Fruit fly (Drosophila melanogaster) whole organism, prepupa: ENCODE results near the gene CG5618.

Source experiments
- Blimp-1 ChIP-seq: fragments of 200-800 bp; sonication (Bioruptor generic); optimal IDR thresholded peaks from 3 replicates; lab custom pipeline; 2017; ENCODE audit warnings: missing biosample characterization, missing genetic modification characterization, mild to moderate bottlenecking, moderate library complexity, missing genetic modification reagents
- CG10669 ChIP-seq: fragments of 200-800 bp; sonication (Bioruptor generic); optimal IDR thresholded peaks from 3 replicates; lab custom pipeline; 2018; ENCODE audit warnings: missing biosample characterization, mild to moderate bottlenecking, missing genetic modification characterization, moderate library complexity
- CG11294 ChIP-seq: fragments of 200-800 bp; sonication (Bioruptor generic); IDR thresholded peaks from 2 replicates; pipeline ENCODE4 v1.3.6; 2022; ENCODE audit warnings: missing biosample characterization, missing genetic modification characterization
- CG11762 ChIP-seq: fragments of 200-800 bp; sonication (Bioruptor generic); optimal IDR thresholded peaks from 3 replicates; lab custom pipeline; 2016; ENCODE audit warnings: missing biosample characterization, missing genetic modification characterization; ENCODE audit not compliant: insufficient read depth
- CG11902 ChIP-seq: fragments of 200-800 bp; sonication (Bioruptor generic); optimal IDR thresholded peaks from 3 replicates; lab custom pipeline; 2016; ENCODE audit warnings: missing biosample characterization, missing genetic modification characterization
- CG15336 ChIP-seq: fragments of 200-800 bp; sonication (Bioruptor generic); IDR thresholded peaks from 2 replicates; pipeline ENCODE4 v1.3.6; 2022; ENCODE audit warnings: missing biosample characterization, missing genetic modification characterization
- CG16779 ChIP-seq: fragments of 200-800 bp; sonication (Bioruptor generic); optimal IDR thresholded peaks from 3 replicates; lab custom pipeline; 2017; ENCODE audit warnings: missing biosample characterization, mild to moderate bottlenecking, missing genetic modification characterization
- CG3032 ChIP-seq: fragments of 200-800 bp; optimal IDR thresholded peaks from 2 replicates; lab custom pipeline; 2019; ENCODE audit warnings: missing biosample characterization, mild to moderate bottlenecking, missing genetic modification characterization, moderate library complexity
- CG31627 ChIP-seq: fragments of 200-800 bp; sonication (Bioruptor generic); optimal IDR thresholded peaks from 3 replicates; lab custom pipeline; 2016; ENCODE audit warnings: missing biosample characterization, missing genetic modification characterization
- CG34406 ChIP-seq: fragments of 200-800 bp; sonication (Bioruptor generic); optimal IDR thresholded peaks from 3 replicates; lab custom pipeline; 2016; ENCODE audit warnings: missing biosample characterization, missing genetic modification characterization
- CG3919 ChIP-seq: fragments of 200-800 bp; sonication (Bioruptor generic); optimal IDR thresholded peaks from 3 replicates; lab custom pipeline; 2016; ENCODE audit warnings: missing biosample characterization, missing genetic modification characterization
- CG4318 ChIP-seq: fragments of 200-800 bp; sonication (Bioruptor generic); optimal IDR thresholded peaks from 3 replicates; lab custom pipeline; 2017; ENCODE audit warnings: missing biosample characterization, mild to moderate bottlenecking, missing genetic modification characterization
- CG6163 ChIP-seq: fragments of 200-800 bp; sonication (Bioruptor generic); IDR thresholded peaks from 3 replicates; pipeline ENCODE4 v1.3.6; 2022; ENCODE audit warnings: missing biosample characterization, missing genetic modification characterization
- CG6276 ChIP-seq: fragments of 200-800 bp; sonication (Bioruptor generic); optimal IDR thresholded peaks from 2 replicates; lab custom pipeline; 2017; ENCODE audit warnings: missing biosample characterization, mild to moderate bottlenecking, missing genetic modification characterization
- CG8119 ChIP-seq: fragments of 200-800 bp; sonication (Bioruptor generic); IDR thresholded peaks from 3 replicates; pipeline ENCODE4 v1.3.6; 2022; ENCODE audit warnings: missing biosample characterization, missing genetic modification characterization
- CG8319 ChIP-seq: fragments of 200-800 bp; sonication (Bioruptor generic); optimal IDR thresholded peaks from 3 replicates; lab custom pipeline; 2016; ENCODE audit warnings: missing biosample characterization, missing genetic modification characterization
- CG8632 ChIP-seq: fragments of 200-800 bp; sonication (Bioruptor generic); optimal IDR thresholded peaks from 3 replicates; lab custom pipeline; 2016; ENCODE audit warnings: missing biosample characterization, missing genetic modification characterization
- Eip78C ChIP-seq: fragments of 200-800 bp; sonication (Bioruptor generic); peaks from one replicate; lab custom pipeline; 2016; ENCODE audit warnings: missing biosample characterization, missing genetic modification characterization
- Eip93F ChIP-seq: fragments of 200-800 bp; sonication (Bioruptor generic); optimal IDR thresholded peaks from 2 replicates; lab custom pipeline; 2016; ENCODE audit warnings: missing biosample characterization, mild to moderate bottlenecking, missing genetic modification characterization
- Ets96B ChIP-seq: fragments of 200-800 bp; optimal IDR thresholded peaks from 2 replicates; lab custom pipeline; 2019; ENCODE audit warnings: missing biosample characterization, mild to moderate bottlenecking, missing genetic modification characterization, moderate library complexity
- Hr38 ChIP-seq: sonication (Bioruptor generic); optimal IDR thresholded peaks from 2 replicates; lab custom pipeline; 2016; ENCODE audit warnings: missing biosample characterization, missing genetic modification characterization
- Hr39 ChIP-seq: fragments of 200-800 bp; sonication (Bioruptor generic); optimal IDR thresholded peaks from 2 replicates; lab custom pipeline; 2016; ENCODE audit warnings: missing biosample characterization, missing genetic modification characterization
- Hr4 ChIP-seq: fragments of 200-800 bp; sonication (Bioruptor generic); optimal IDR thresholded peaks from 3 replicates; lab custom pipeline; 2016; ENCODE audit warnings: missing biosample characterization, missing genetic modification characterization
- Lpt ChIP-seq: fragments of 200-800 bp; sonication (Bioruptor generic); optimal IDR thresholded peaks from 3 replicates; lab custom pipeline; 2016; ENCODE audit warnings: missing biosample characterization, missing genetic modification characterization
- Met ChIP-seq: fragments of 200-800 bp; sonication (Bioruptor generic); optimal IDR thresholded peaks from 3 replicates; lab custom pipeline; 2016; ENCODE audit warnings: missing biosample characterization, missing genetic modification characterization
- OdsH ChIP-seq: fragments of 200-800 bp; sonication (Bioruptor generic); optimal IDR thresholded peaks from 3 replicates; lab custom pipeline; 2016; ENCODE audit warnings: missing biosample characterization, missing genetic modification characterization
- Smox ChIP-seq: fragments of 200-800 bp; sonication (Bioruptor generic); optimal IDR thresholded peaks from 3 replicates; lab custom pipeline; 2016; ENCODE audit warnings: missing biosample characterization, missing genetic modification characterization
- Sox102F ChIP-seq: fragments of 200-800 bp; sonication (Bioruptor generic); optimal IDR thresholded peaks from 2 replicates; lab custom pipeline; 2016; ENCODE audit warnings: missing biosample characterization, mild to moderate bottlenecking, missing genetic modification characterization
- Sox14 ChIP-seq: fragments of 200-800 bp; sonication (Bioruptor generic); optimal IDR thresholded peaks from 3 replicates; lab custom pipeline; 2016; ENCODE audit warnings: missing biosample characterization, missing genetic modification characterization
- Sox15 ChIP-seq: fragments of 200-800 bp; sonication (Bioruptor generic); optimal IDR thresholded peaks from 3 replicates; lab custom pipeline; 2016; ENCODE audit warnings: missing biosample characterization, missing genetic modification characterization
- achi ChIP-seq: fragments of 200-800 bp; sonication (Bioruptor generic); optimal IDR thresholded peaks from 3 replicates; lab custom pipeline; 2016; ENCODE audit warnings: missing biosample characterization, missing genetic modification characterization
- cyc ChIP-seq: fragments of 200-800 bp; sonication (Bioruptor generic); optimal IDR thresholded peaks from 3 replicates; lab custom pipeline; 2016; ENCODE audit warnings: missing biosample characterization, missing genetic modification characterization
- eg ChIP-seq: fragments of 200-800 bp; sonication (Bioruptor generic); IDR thresholded peaks from 3 replicates; pipeline ENCODE4 v1.3.6; 2022; ENCODE audit warnings: missing biosample characterization, missing genetic modification characterization
- esn ChIP-seq: fragments of 200-800 bp; sonication (Bioruptor generic); optimal IDR thresholded peaks from 2 replicates; lab custom pipeline; 2016; ENCODE audit warnings: missing biosample characterization, mild to moderate bottlenecking, missing genetic modification characterization, moderate library complexity
- fd59A ChIP-seq: fragments of 200-800 bp; sonication (Bioruptor generic); optimal IDR thresholded peaks from 2 replicates; lab custom pipeline; 2017; ENCODE audit warnings: missing biosample characterization, mild to moderate bottlenecking, missing genetic modification characterization, missing genetic modification reagents
- fkh ChIP-seq: fragments of 200-800 bp; sonication (Bioruptor generic); optimal IDR thresholded peaks from 3 replicates; lab custom pipeline; 2017; ENCODE audit warnings: missing biosample characterization, mild to moderate bottlenecking, missing genetic modification characterization, moderate library complexity
- lz ChIP-seq: fragments of 200-800 bp; sonication (Bioruptor generic); optimal IDR thresholded peaks from 3 replicates; lab custom pipeline; 2016; ENCODE audit warnings: missing biosample characterization, missing genetic modification characterization
- spab ChIP-seq: fragments of 200-800 bp; sonication (Bioruptor generic); optimal IDR thresholded peaks from 2 replicates; lab custom pipeline; 2017; ENCODE audit warnings: missing biosample characterization, mild to moderate bottlenecking, missing genetic modification characterization, missing genetic modification reagents
- ss ChIP-seq, 2 experiments: fragments of 200-800 bp; sonication (Bioruptor generic); optimal IDR thresholded peaks; 2 replicates in 1 of 2; 3 replicates in 1 of 2; lab custom pipeline; 2017 to 2018; ENCODE audit warnings: mild to moderate bottlenecking in 2 of 2, missing biosample characterization in 2 of 2, missing genetic modification characterization in 2 of 2, moderate library complexity in 1 of 2
- svp ChIP-seq: fragments of 200-800 bp; sonication (Bioruptor generic); peaks from one replicate; lab custom pipeline; 2016; ENCODE audit warnings: missing biosample characterization, missing genetic modification characterization
- topi ChIP-seq: fragments of 200-800 bp; sonication (Bioruptor generic); optimal IDR thresholded peaks from 3 replicates; lab custom pipeline; 2016; ENCODE audit warnings: missing biosample characterization, missing genetic modification characterization
- vri ChIP-seq: fragments of 200-800 bp; sonication (Bioruptor generic); optimal IDR thresholded peaks from 3 replicates; lab custom pipeline; 2016; ENCODE audit warnings: missing biosample characterization, mild to moderate bottlenecking, missing genetic modification characterization

The CG5618 gene

dm6 chr3L:20366674-20367372, 13.6 kb downstream of the CG5618 start, which contains the start of the genes Toll-9 and in (continued):
- TF ChIP-seq Eip93F (GFP tag; lab: Kevin White, UChicago) (no peak), Sox102F (no peak), Hr38 (GFP tag; lab: Kevin White, UChicago) (no peak)

dm6 chr3L:20370013-20370412, 16.8 kb downstream of the CG5618 start, which contains the start of gene CG13247:
Gene CG13247, plus strand, starts transcription at chr3L:20370313.
- TF ChIP-seq vri (GFP tag; lab: Kevin White, UChicago) = no peak
- TF ChIP-seq Eip93F (GFP tag; lab: Kevin White, UChicago) = no peak
- TF ChIP-seq CG15336 (GFP tag; lab: Robert Waterston, UW) = no peak

dm6 chr3L:20375467-20375866, 22.2 kb downstream of the CG5618 start:
- no peak for TF ChIP-seq CG11902 (GFP tag; lab: Kevin White, UChicago)
- TF ChIP-seq CG3919 = no peak
- TF ChIP-seq CG8632 (GFP tag; lab: Kevin White, UChicago) = no peak
- TF ChIP-seq fd59A (GFP tag; lab: Kevin White, UChicago) = no peak
- no peak for TF ChIP-seq Smox
- TF ChIP-seq Hr38 (GFP tag; lab: Kevin White, UChicago) = no peak
- TF ChIP-seq Blimp-1 (GFP tag; lab: Kevin White, UChicago) = no peak
- no peak for TF ChIP-seq Lpt (GFP tag; lab: Kevin White, UChicago)
- no peak for TF ChIP-seq CG8319
- TF ChIP-seq, all 60 proteins: peak for 0

- TF ChIP-seq CG10669 (peak; percentile 96), Sox14 (no peak), eg (GFP tag; lab: Robert Waterston, UW) (peak; percentile 82), topi (GFP tag; lab: Kevin White, UChicago) (peak; percentile 79), CG15336 (GFP tag; lab: Robert Waterston, UW) (no peak), CG8632 (GFP tag; lab: Kevin White, UChicago) (peak; percentile 53), Smox (no peak), svp (GFP tag; lab: Kevin White, UChicago) (no peak), CG8119 (GFP tag; lab: Robert Waterston, UW) (peak; percentile 42; the same call in 1 of the 3 replicates), CG31627 (GFP tag; lab: Kevin White, UChicago) (peak; percentile 94), CG6276 (GFP tag; lab: Kevin White, UChicago) (no peak), CG3032 (tag; lab: Kevin White, UChicago) (peak; percentile 83), OdsH (peak; percentile 87), Sox102F (no peak), spab (GFP tag; lab: Kevin White, UChicago) (peak; percentile 32), CG16779 (tag; lab: Kevin White, UChicago) (no peak), CG6163 (GFP tag; lab: Robert Waterston, UW) (peak; percentile 59; the same call in 1 of the 3 replicates), achi (peak; percentile 86), Hr39 (GFP tag; lab: Kevin White, UChicago) (peak; percentile 93), Eip78C (GFP tag; lab: Kevin White, UChicago) (peak; percentile 83), lz (GFP tag; lab: Kevin White, UChicago) (peak; percentile 92), CG3919 (peak; percentile 76), esn (peak; percentile 80), fkh (GFP tag; lab: Kevin White, UChicago) (no peak), cyc (GFP tag; lab: Kevin White, UChicago) (peak; percentile 90), fd59A (GFP tag; lab: Kevin White, UChicago) (peak; percentile 59), Lpt (GFP tag; lab: Kevin White, UChicago) (peak; percentile 64), Hr4 (GFP tag; lab: Kevin White, UChicago) (peak; percentile 88), ss (GFP tag; optimal IDR thresholded peaks at IDR 0.05; lab: Kevin White, UChicago) (peak in 1 of 2 experiments; percentile 45), Hr38 (GFP tag; lab: Kevin White, UChicago) (peak; percentile 28), Ets96B (tag; lab: Kevin White, UChicago) (peak; percentile 52), CG11294 (GFP tag; lab: Robert Waterston, UW) (peak; percentile 52; the same call in 1 of the 2 replicates), Met (GFP tag; lab: Kevin White, UChicago) (no peak), CG34406 (GFP tag; lab: Kevin White, UChicago) (peak; percentile 69), CG11762 (GFP tag; lab: Kevin White, UChicago) (peak; percentile 78), CG4318 (GFP tag; lab: Kevin White, UChicago) (peak; percentile 73), Sox15 (GFP tag; lab: Kevin White, UChicago) (peak; percentile 90)
These were observed 22.8 kb downstream of the CG5618 start, which contains the start of the genes Ide and RhoBTB for dm6 chr3L:20375878-20376563. Gene Ide, minus strand, starts transcription at chr3L:20375896. Gene RhoBTB, plus strand, starts transcription at chr3L:20376242.
